Worm (Caenorhabditis elegans) whole organism, L3 larva: ENCODE results near the gene tasp-1.

Experiments used
- ZK546.5 ChIP-seq: sonication (generic microtip); optimal IDR thresholded peaks from 2 replicates; lab custom pipeline; 2017; ENCODE audit warnings: missing biosample characterization, missing genetic modification characterization
- nhr-12 ChIP-seq: fragments of 150-350 bp; optimal IDR thresholded peaks from 2 replicates; lab custom pipeline; 2014; ENCODE audit warnings: missing biosample characterization, missing genetic modification characterization
- nhr-76 ChIP-seq: fragments of 150-350 bp; sonication (generic microtip); optimal IDR thresholded peaks from 5 replicates; lab custom pipeline; 2014; ENCODE audit warnings: missing biosample characterization, missing genetic modification characterization

DNA sequence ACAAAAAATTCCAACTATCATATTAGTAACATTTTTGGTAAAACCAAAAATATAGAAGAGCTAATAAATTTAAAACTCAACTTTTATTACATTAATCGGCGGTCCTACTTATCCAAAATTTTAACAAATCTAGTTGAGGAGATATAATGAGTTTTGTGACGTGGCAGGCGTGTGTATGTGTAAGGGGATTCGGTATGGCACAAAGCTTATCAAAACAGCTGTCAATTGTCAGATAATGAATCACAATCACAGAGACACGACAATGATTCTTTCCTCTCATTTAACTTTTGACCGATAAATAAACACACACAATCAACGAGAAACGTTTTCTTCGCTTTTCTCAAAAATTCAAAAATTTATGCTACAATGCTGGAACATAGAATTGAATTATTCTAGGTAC lies 42.9 kb downstream of the tasp-1 start, which contains the start of gene K11D9.3:
- TF ChIP-seq ZK546.5 (tag; lab: Kevin White, UChicago) = no peak
- no peak for TF ChIP-seq nhr-76 (tag; lab: Kevin White, UChicago)
- no peak for TF ChIP-seq nhr-12 (tag; lab: Kevin White, UChicago)
